Fruit fly (Drosophila melanogaster) whole organism, embryonic: ENCODE results near the gene CG5808.

Source experiments
- Antp ChIP-seq: fragments of 200-800 bp; sonication (Bioruptor generic); optimal IDR thresholded peaks from 3 replicates; lab custom pipeline; 2016; ENCODE audit warnings: missing biosample characterization, missing genetic modification characterization
- Asciz ChIP-seq: fragments of 200-800 bp; sonication (Bioruptor generic); optimal IDR thresholded peaks from 2 replicates; lab custom pipeline; 2017; ENCODE audit warnings: missing biosample characterization, mild to moderate bottlenecking, missing genetic modification characterization, missing genetic modification reagents
- Atf3 ChIP-seq: fragments of 200-800 bp; sonication (Bioruptor generic); optimal IDR thresholded peaks from 3 replicates; lab custom pipeline; 2016; ENCODE audit warnings: missing biosample characterization, missing genetic modification characterization
- BEAF-32 ChIP-seq: fragments of 200-800 bp; sonication (Bioruptor generic); optimal IDR thresholded peaks from 3 replicates; lab custom pipeline; 2017; ENCODE audit warnings: missing biosample characterization, missing genetic modification characterization, mild to moderate bottlenecking, moderate library complexity, missing genetic modification reagents
- Bgb ChIP-seq: fragments of 200-800 bp; sonication (Bioruptor generic); IDR thresholded peaks from 2 replicates; pipeline ENCODE4 v1.3.6; 2022; ENCODE audit warnings: missing biosample characterization, missing genetic modification characterization; ENCODE audit not compliant: partially characterized antibody
- CG11085 ChIP-seq: fragments of 200-800 bp; sonication (Bioruptor generic); IDR thresholded peaks from 2 replicates; pipeline ENCODE4 v1.3.6; 2022; ENCODE audit warnings: missing biosample characterization, missing genetic modification characterization
- CG11560 ChIP-seq: fragments of 200-800 bp; sonication (Bioruptor generic); IDR thresholded peaks from 3 replicates; pipeline ENCODE4 v1.3.6; 2022; ENCODE audit warnings: missing biosample characterization, missing genetic modification characterization
- CG12071 ChIP-seq: fragments of 200-800 bp; sonication (Bioruptor generic); optimal IDR thresholded peaks from 3 replicates; lab custom pipeline; 2018; ENCODE audit warnings: missing biosample characterization, mild to moderate bottlenecking, missing genetic modification characterization
- CG12299 ChIP-seq: fragments of 200-800 bp; sonication (Bioruptor generic); optimal IDR thresholded peaks from 2 replicates; lab custom pipeline; 2018; ENCODE audit warnings: missing biosample characterization, mild to moderate bottlenecking, missing genetic modification characterization
- CG14441 ChIP-seq: fragments of 200-800 bp; sonication (Bioruptor generic); IDR thresholded peaks from 2 replicates; pipeline ENCODE4 v1.3.6; 2022; ENCODE audit warnings: missing biosample characterization, missing genetic modification characterization
- CG14667 ChIP-seq: fragments of 200-800 bp; sonication (Bioruptor generic); IDR thresholded peaks from 2 replicates; pipeline ENCODE4 v1.3.6; 2022; ENCODE audit warnings: missing biosample characterization, missing genetic modification characterization
- CG1647 ChIP-seq: fragments of 200-800 bp; sonication (Bioruptor generic); optimal IDR thresholded peaks from 3 replicates; lab custom pipeline; 2016; ENCODE audit warnings: missing biosample characterization, missing genetic modification characterization
- CG17829 ChIP-seq: fragments of 200-800 bp; optimal IDR thresholded peaks from 2 replicates; lab custom pipeline; 2019; ENCODE audit warnings: missing biosample characterization, mild to moderate bottlenecking, missing genetic modification characterization, moderate library complexity
- CG2199 ChIP-seq: fragments of 200-800 bp; sonication (Bioruptor generic); IDR thresholded peaks from 3 replicates; pipeline ENCODE4 v1.3.6; 2022; ENCODE audit warnings: missing biosample characterization, missing genetic modification characterization
- CG2875 ChIP-seq: fragments of 200-800 bp; sonication (Bioruptor generic); optimal IDR thresholded peaks from 2 replicates; lab custom pipeline; 2017; ENCODE audit warnings: missing biosample characterization, mild to moderate bottlenecking, missing genetic modification characterization, missing genetic modification reagents
- CG30431 ChIP-seq: fragments of 200-800 bp; sonication (Bioruptor generic); optimal IDR thresholded peaks from 2 replicates; lab custom pipeline; 2017; ENCODE audit warnings: missing biosample characterization, missing genetic modification characterization
- CG34376 ChIP-seq: fragments of 200-800 bp; sonication (Bioruptor generic); optimal IDR thresholded peaks from 2 replicates; lab custom pipeline; 2018; ENCODE audit warnings: missing biosample characterization, mild to moderate bottlenecking, missing genetic modification characterization
- CG7839 ChIP-seq: fragments of 200-800 bp; sonication (Bioruptor generic); optimal IDR thresholded peaks from 3 replicates; lab custom pipeline; 2018; ENCODE audit warnings: missing biosample characterization, mild to moderate bottlenecking, missing genetic modification characterization, moderate library complexity
- Camta ChIP-seq: fragments of 200-800 bp; sonication (Bioruptor generic); optimal IDR thresholded peaks from 2 replicates; lab custom pipeline; 2016; ENCODE audit warnings: missing biosample characterization, missing genetic modification characterization
- Deaf1 ChIP-seq: fragments of 200-800 bp; optimal IDR thresholded peaks from 3 replicates; lab custom pipeline; 2019; ENCODE audit warnings: missing biosample characterization, mild to moderate bottlenecking, missing genetic modification characterization, moderate library complexity
- Dll ChIP-seq: fragments of 200-800 bp; sonication (Bioruptor generic); IDR thresholded peaks from 4 replicates; pipeline ENCODE4 v1.3.6; 2022; ENCODE audit warnings: missing biosample characterization, missing genetic modification characterization; ENCODE audit not compliant: partially characterized antibody
- Drgx ChIP-seq: fragments of 200-800 bp; sonication (Bioruptor generic); IDR thresholded peaks from 2 replicates; pipeline ENCODE4 v1.3.6; 2022; ENCODE audit warnings: missing biosample characterization, missing genetic modification characterization
- Gug ChIP-seq: fragments of 200-800 bp; sonication (Bioruptor generic); IDR thresholded peaks from 4 replicates; pipeline ENCODE4 v1.3.6; 2022; ENCODE audit warnings: missing biosample characterization, missing genetic modification characterization
- HLH3B ChIP-seq: fragments of 200-800 bp; sonication (Bioruptor generic); IDR thresholded peaks from 2 replicates; pipeline ENCODE4 v1.3.6; 2022; ENCODE audit warnings: missing biosample characterization, missing genetic modification characterization
- Lpt ChIP-seq: fragments of >200 bp; optimal IDR thresholded peaks from 2 replicates; lab custom pipeline; 2018; ENCODE audit warnings: missing biosample characterization, missing genetic modification characterization
- NK7.1 ChIP-seq: fragments of 200-800 bp; sonication (Bioruptor generic); optimal IDR thresholded peaks from 3 replicates; lab custom pipeline; 2016; ENCODE audit warnings: missing biosample characterization, missing genetic modification characterization
- NfI ChIP-seq: fragments of 200-800 bp; sonication (Bioruptor generic); optimal IDR thresholded peaks from 3 replicates; lab custom pipeline; 2018; ENCODE audit warnings: missing biosample characterization, mild to moderate bottlenecking, missing genetic modification characterization, moderate library complexity
- Sin3A ChIP-seq: fragments of >200 bp; optimal IDR thresholded peaks from 2 replicates; lab custom pipeline; 2018
- Sox102F ChIP-seq: fragments of 200-800 bp; sonication (Bioruptor generic); optimal IDR thresholded peaks from 2 replicates; lab custom pipeline; 2018; ENCODE audit warnings: missing biosample characterization, mild to moderate bottlenecking, missing genetic modification characterization, moderate library complexity
- Stat92E ChIP-seq, 3 experiments: fragments of >200 bp in 2 of 3; fragments of 200-800 bp in 1 of 3; sonication (Bioruptor generic) in 1 of 3; optimal IDR thresholded peaks; 2 replicates each; lab custom pipeline; 2017 to 2019; ENCODE audit warnings: missing biosample characterization in 3 of 3, missing genetic modification characterization in 3 of 3, mild to moderate bottlenecking in 1 of 3, moderate library complexity in 1 of 3
- Usf ChIP-seq: fragments of 200-800 bp; sonication (Bioruptor generic); optimal IDR thresholded peaks from 2 replicates; lab custom pipeline; 2017; ENCODE audit warnings: missing genotype, missing biosample characterization, missing genetic modification characterization
- Xrp1 ChIP-seq: fragments of 200-800 bp; sonication (Bioruptor generic); IDR thresholded peaks from 2 replicates; pipeline ENCODE4 v1.3.6; 2022; ENCODE audit warnings: missing biosample characterization, missing genetic modification characterization
- bbx ChIP-seq: fragments of 200-800 bp; sonication (Bioruptor generic); IDR thresholded peaks from 2 replicates; pipeline ENCODE4 v1.3.6; 2022; ENCODE audit warnings: missing biosample characterization, missing genetic modification characterization; ENCODE audit not compliant: partially characterized antibody
- bowl ChIP-seq: fragments of 200-800 bp; sonication (Bioruptor generic); IDR thresholded peaks from 2 replicates; pipeline ENCODE4 v1.3.6; 2022; ENCODE audit warnings: missing biosample characterization, missing genetic modification characterization
- chif ChIP-seq, 2 experiments: fragments of 200-800 bp; sonication (Bioruptor generic); optimal IDR thresholded peaks; 3 replicates each; lab custom pipeline; 2016; ENCODE audit warnings: missing biosample characterization in 2 of 2, missing genetic modification characterization in 2 of 2
- crp ChIP-seq, 2 experiments: fragments of 200-800 bp; sonication (Bioruptor generic); optimal IDR thresholded peaks; 2 replicates in 1 of 2; 3 replicates in 1 of 2; lab custom pipeline; 2017; ENCODE audit warnings: missing biosample characterization in 2 of 2, missing genetic modification characterization in 2 of 2, mild to moderate bottlenecking in 1 of 2, moderate library complexity in 1 of 2
- gcm2 ChIP-seq: fragments of 200-800 bp; sonication (Bioruptor generic); optimal IDR thresholded peaks from 2 replicates; lab custom pipeline; 2016; ENCODE audit warnings: missing biosample characterization, missing genetic modification characterization
- gfzf ChIP-seq: fragments of 200-800 bp; sonication (Bioruptor generic); optimal IDR thresholded peaks from 2 replicates; lab custom pipeline; 2016; ENCODE audit warnings: missing biosample characterization, mild to moderate bottlenecking, missing genetic modification characterization, moderate library complexity
- ham ChIP-seq: fragments of 200-800 bp; sonication (Bioruptor generic); IDR thresholded peaks from 2 replicates; pipeline ENCODE4 v1.3.6; 2022; ENCODE audit warnings: missing biosample characterization, missing genetic modification characterization
- jigr1 ChIP-seq: fragments of 200-800 bp; sonication (Bioruptor generic); IDR thresholded peaks from 3 replicates; pipeline ENCODE4 v1.3.6; 2022; ENCODE audit warnings: missing biosample characterization, missing genetic modification characterization
- mam ChIP-seq: fragments of 200-800 bp; sonication (Bioruptor generic); optimal IDR thresholded peaks from 3 replicates; lab custom pipeline; 2016; ENCODE audit warnings: missing biosample characterization, missing genetic modification characterization
- nmo ChIP-seq: fragments of 200-800 bp; sonication (Bioruptor generic); optimal IDR thresholded peaks from 2 replicates; lab custom pipeline; 2018; ENCODE audit warnings: missing biosample characterization, mild to moderate bottlenecking, missing genetic modification characterization, moderate library complexity
- pho ChIP-seq: fragments of 200-800 bp; sonication (Bioruptor generic); optimal IDR thresholded peaks from 2 replicates; lab custom pipeline; 2016; ENCODE audit warnings: missing biosample characterization, missing genetic modification characterization
- pum ChIP-seq: fragments of 200-800 bp; sonication (Bioruptor generic); optimal IDR thresholded peaks from 2 replicates; lab custom pipeline; 2016; ENCODE audit warnings: missing biosample characterization, missing genetic modification characterization
- slou ChIP-seq: fragments of 200-800 bp; sonication (Bioruptor generic); optimal IDR thresholded peaks from 3 replicates; lab custom pipeline; 2016; ENCODE audit warnings: missing biosample characterization, missing genetic modification characterization
- stc ChIP-seq: fragments of 200-800 bp; sonication (Bioruptor generic); IDR thresholded peaks from 2 replicates; pipeline ENCODE4 v1.3.6; 2022; ENCODE audit warnings: missing biosample characterization, missing genetic modification characterization
- tna ChIP-seq: fragments of 200-800 bp; sonication (Bioruptor generic); IDR thresholded peaks from 2 replicates; pipeline ENCODE4 v1.3.6; 2022; ENCODE audit warnings: missing biosample characterization, missing genetic modification characterization; ENCODE audit not compliant: partially characterized antibody
- tup ChIP-seq: fragments of 200-800 bp; sonication (Bioruptor generic); optimal IDR thresholded peaks from 2 replicates; lab custom pipeline; 2016; ENCODE audit warnings: missing biosample characterization, mild to moderate bottlenecking, missing genetic modification characterization, moderate library complexity
- tx ChIP-seq: fragments of 200-800 bp; sonication (Bioruptor generic); optimal IDR thresholded peaks from 2 replicates; lab custom pipeline; 2016; ENCODE audit warnings: missing biosample characterization, missing genetic modification characterization

The CG5808 gene

dm6 chr3R:24771273-24772231 is 45.3 kb downstream of the CG5808 start, which contains the start of gene CG42331 (continued):
- TF ChIP-seq Gug (GFP tag; lab: Robert Waterston, UW) (no peak; the same call in 3 of the 4 replicates), CG17829 (tag; lab: Kevin White, UChicago) (peak; percentile 42), gfzf (GFP tag; lab: Kevin White, UChicago) (no peak), Sin3A (lab: Kevin White, UChicago) (no peak), pum (GFP tag; lab: Kevin White, UChicago) (peak; percentile 45), Xrp1 (GFP tag; lab: Robert Waterston, UW) (peak; percentile 61; the same call in 1 of the 2 replicates), CG12071 (GFP tag; lab: Kevin White, UChicago) (peak; percentile 18), NK7.1 (GFP tag; lab: Kevin White, UChicago) (peak; percentile 24), Drgx (GFP tag; lab: Robert Waterston, UW) (no peak), chif (GFP tag; optimal IDR thresholded peaks at IDR 0.05; lab: Kevin White, UChicago) (peak; percentile 45 to 51), Lpt (GFP tag; lab: Kevin White, UChicago) (no peak), HLH3B (GFP tag; lab: Robert Waterston, UW) (peak; percentile 42; the same call in 1 of the 2 replicates), tup (no peak), Camta (GFP tag; lab: Kevin White, UChicago) (peak; percentile 39), Atf3 (GFP tag; lab: Kevin White, UChicago) (no peak), CG12299 (tag; lab: Kevin White, UChicago) (no peak), mam (GFP tag; lab: Kevin White, UChicago) (peak; percentile 48), tx (peak; percentile 11), CG11085 (no peak), bowl (GFP tag; lab: Robert Waterston, UW) (no peak), CG14441 (GFP tag; lab: Robert Waterston, UW) (peak; percentile 65; the same call in 1 of the 2 replicates), Asciz (GFP tag; lab: Kevin White, UChicago) (peak; percentile 63), bbx (no peak), NfI (GFP tag; lab: Kevin White, UChicago) (peak; percentile 38), CG34376 (GFP tag; lab: Kevin White, UChicago) (peak; percentile 80), Antp (GFP tag; lab: Kevin White, UChicago) (peak; percentile 39), tna (GFP tag; lab: Robert Waterston, UW) (no peak), Deaf1 (peak; percentile 23), CG1647 (no peak), BEAF-32 (GFP tag; lab: Kevin White, UChicago) (no peak), CG2875 (GFP tag; lab: Kevin White, UChicago) (peak; percentile 42), CG30431 (GFP tag; lab: Kevin White, UChicago) (peak; percentile 26), CG11560 (tag; lab: Robert Waterston, UW) (no peak), stc (GFP tag; lab: Robert Waterston, UW) (peak; percentile 58), Usf (GFP tag; lab: Kevin White, UChicago) (no peak), gcm2 (GFP tag; lab: Kevin White, UChicago) (no peak), slou (GFP tag; lab: Kevin White, UChicago) (no peak), crp (GFP tag; optimal IDR thresholded peaks at IDR 0.05; lab: Kevin White, UChicago) (no peak), jigr1 (no peak), Sox102F (GFP tag; lab: Kevin White, UChicago) (peak; percentile 76), nmo (GFP tag; lab: Kevin White, UChicago) (peak; percentile 63), Stat92E (GFP tag; optimal IDR thresholded peaks at IDR 0.05; lab: Kevin White, UChicago) (no peak), Bgb (GFP tag; lab: Robert Waterston, UW) (no peak), pho (GFP tag; lab: Kevin White, UChicago) (peak; percentile 50), Dll (GFP tag; lab: Robert Waterston, UW) (no peak), ham (GFP tag; lab: Robert Waterston, UW) (no peak), CG7839 (peak; percentile 81), CG14667 (GFP tag; lab: Robert Waterston, UW) (no peak), CG2199 (GFP tag; lab: Robert Waterston, UW) (no peak)
